Fruit fly (Drosophila melanogaster) whole organism, embryonic: ENCODE data around the gene CG14079.

Experiments used
- Awh ChIP-seq: fragments of 200-800 bp; sonication (Bioruptor generic); IDR thresholded peaks from 2 replicates; pipeline ENCODE4, ENCODE4 v1.3.6; 2022; ENCODE audit warnings: missing biosample characterization, missing genetic modification characterization
- CG10274 ChIP-seq: fragments of 200-800 bp; sonication (Bioruptor generic); optimal IDR thresholded peaks from 3 replicates; lab custom pipeline; 2017; ENCODE audit warnings: missing biosample characterization, mild to moderate bottlenecking, missing genetic modification characterization
- CG10321 ChIP-seq: fragments of 200-800 bp; sonication (Bioruptor generic); IDR thresholded peaks from 2 replicates; pipeline ENCODE4 v1.3.6; 2022; ENCODE audit warnings: missing biosample characterization, missing genetic modification characterization
- CG10366 ChIP-seq: fragments of 200-800 bp; sonication (Bioruptor generic); IDR thresholded peaks from 2 replicates; pipeline ENCODE4 v1.3.6; 2022; ENCODE audit warnings: missing biosample characterization, missing genetic modification characterization
- CG11504 ChIP-seq: fragments of 200-800 bp; sonication (Bioruptor generic); optimal IDR thresholded peaks from 3 replicates; lab custom pipeline; 2019; ENCODE audit warnings: missing biosample characterization, mild to moderate bottlenecking, missing genetic modification characterization, moderate library complexity
- CG11560 ChIP-seq: fragments of 200-800 bp; sonication (Bioruptor generic); IDR thresholded peaks from 3 replicates; pipeline ENCODE4 v1.3.6; 2022; ENCODE audit warnings: missing biosample characterization, missing genetic modification characterization
- CG12299 ChIP-seq: fragments of 200-800 bp; sonication (Bioruptor generic); optimal IDR thresholded peaks from 2 replicates; lab custom pipeline; 2018; ENCODE audit warnings: missing biosample characterization, mild to moderate bottlenecking, missing genetic modification characterization
- CG13287 ChIP-seq: fragments of 200-800 bp; sonication (Bioruptor generic); IDR thresholded peaks from 2 replicates; pipeline ENCODE4 v1.3.6; 2022; ENCODE audit warnings: missing biosample characterization, missing genetic modification characterization; ENCODE audit not compliant: partially characterized antibody
- CG16863 ChIP-seq: fragments of 200-800 bp; sonication (Bioruptor generic); optimal IDR thresholded peaks from 3 replicates; lab custom pipeline; 2016; ENCODE audit warnings: missing biosample characterization, missing genetic modification characterization
- CG18476 ChIP-seq: fragments of 200-800 bp; sonication (Bioruptor generic); optimal IDR thresholded peaks from 2 replicates; lab custom pipeline; 2016; ENCODE audit warnings: missing biosample characterization, mild to moderate bottlenecking, missing genetic modification characterization
- CG30431 ChIP-seq: fragments of 200-800 bp; sonication (Bioruptor generic); optimal IDR thresholded peaks from 2 replicates; lab custom pipeline; 2017; ENCODE audit warnings: missing biosample characterization, missing genetic modification characterization
- CG31224 ChIP-seq: fragments of 200-800 bp; sonication (Bioruptor generic); IDR thresholded peaks from 2 replicates; pipeline ENCODE4 v1.3.6; 2022; ENCODE audit warnings: missing biosample characterization, missing genetic modification characterization
- CG3281 ChIP-seq: fragments of 200-800 bp; sonication (Bioruptor generic); optimal IDR thresholded peaks from 3 replicates; lab custom pipeline; 2017; ENCODE audit warnings: missing biosample characterization, mild to moderate bottlenecking, missing genetic modification characterization
- CG4424 ChIP-seq: fragments of 200-800 bp; sonication (Bioruptor generic); optimal IDR thresholded peaks from 3 replicates; lab custom pipeline; 2016; ENCODE audit warnings: missing biosample characterization, missing genetic modification characterization
- CG4854 ChIP-seq: fragments of 200-800 bp; sonication (Bioruptor generic); optimal IDR thresholded peaks from 2 replicates; lab custom pipeline; 2016; ENCODE audit warnings: missing biosample characterization, missing genetic modification characterization, inconsistent platforms
- CG5953 ChIP-seq: fragments of 200-800 bp; sonication (Bioruptor generic); IDR thresholded peaks from 2 replicates; pipeline ENCODE4 v1.3.6; 2022; ENCODE audit warnings: missing biosample characterization, missing genetic modification characterization
- CG6689 ChIP-seq: fragments of 200-800 bp; sonication (Bioruptor generic); IDR thresholded peaks from 2 replicates; pipeline ENCODE4 v1.3.6; 2022; ENCODE audit warnings: missing biosample characterization, missing genetic modification characterization
- CG6854 ChIP-seq: fragments of 200-800 bp; sonication (Bioruptor generic); optimal IDR thresholded peaks from 3 replicates; lab custom pipeline; 2017; ENCODE audit warnings: missing biosample characterization, mild to moderate bottlenecking, missing genetic modification characterization
- CG8290 ChIP-seq, 3 experiments: fragments of 200-800 bp; sonication (Bioruptor generic); optimal IDR thresholded peaks; 2 replicates each; lab custom pipeline; 2016 to 2019; ENCODE audit warnings: missing biosample characterization in 3 of 3, missing genetic modification characterization in 3 of 3, mild to moderate bottlenecking in 2 of 3, moderate library complexity in 1 of 3
- CG9797 ChIP-seq: fragments of 200-800 bp; sonication (Bioruptor generic); optimal IDR thresholded peaks from 3 replicates; lab custom pipeline; 2018; ENCODE audit warnings: missing biosample characterization, mild to moderate bottlenecking, missing genetic modification characterization
- Dbx ChIP-seq: fragments of 200-800 bp; sonication (Bioruptor generic); IDR thresholded peaks from 3 replicates; pipeline ENCODE4 v1.3.6; 2022; ENCODE audit warnings: missing biosample characterization, missing genetic modification characterization
- Fer1 ChIP-seq: fragments of 200-800 bp; sonication (Bioruptor generic); optimal IDR thresholded peaks from 2 replicates; lab custom pipeline; 2017; ENCODE audit warnings: missing biosample characterization, mild to moderate bottlenecking, missing genetic modification characterization
- Jarid2 ChIP-seq: fragments of 200-800 bp; sonication (Bioruptor generic); optimal IDR thresholded peaks from 3 replicates; lab custom pipeline; 2017; ENCODE audit warnings: mild to moderate bottlenecking, missing biosample characterization, missing genetic modification reagents, missing genetic modification characterization
- Lim3 ChIP-seq: fragments of 200-800 bp; sonication (Bioruptor generic); IDR thresholded peaks from 2 replicates; pipeline ENCODE4 v1.3.6; 2022; ENCODE audit warnings: missing biosample characterization, missing genetic modification characterization
- MBD-R2 ChIP-seq: fragments of 200-800 bp; sonication (Bioruptor generic); IDR thresholded peaks from 2 replicates; pipeline ENCODE4 v1.3.6; 2022; ENCODE audit warnings: missing biosample characterization, missing genetic modification characterization
- Mrtf ChIP-seq: fragments of 200-800 bp; sonication (Bioruptor generic); IDR thresholded peaks from 3 replicates; pipeline ENCODE4 v1.3.6; 2022; ENCODE audit warnings: missing biosample characterization, missing genetic modification characterization
- Nf-YA ChIP-seq: fragments of 200-800 bp; sonication (Bioruptor generic); IDR thresholded peaks from 2 replicates; pipeline ENCODE4 v1.3.6; 2022; ENCODE audit warnings: missing biosample characterization, missing genetic modification characterization
- Opbp ChIP-seq: fragments of 200-800 bp; sonication (Bioruptor generic); IDR thresholded peaks from 3 replicates; pipeline ENCODE4 v1.3.6; 2022; ENCODE audit warnings: missing biosample characterization, missing genetic modification characterization; ENCODE audit not compliant: partially characterized antibody
- Ptx1 ChIP-seq: fragments of 200-800 bp; sonication (Bioruptor generic); IDR thresholded peaks from 2 replicates; pipeline ENCODE4 v1.3.6; 2022; ENCODE audit warnings: missing biosample characterization, missing genetic modification characterization
- Rfx ChIP-seq: fragments of 200-800 bp; sonication (Bioruptor generic); IDR thresholded peaks from 2 replicates; pipeline ENCODE4 v1.3.6; 2022; ENCODE audit warnings: missing biosample characterization, missing genetic modification characterization
- Sox102F ChIP-seq: fragments of 200-800 bp; sonication (Bioruptor generic); optimal IDR thresholded peaks from 2 replicates; lab custom pipeline; 2018; ENCODE audit warnings: missing biosample characterization, mild to moderate bottlenecking, missing genetic modification characterization, moderate library complexity
- Tbp ChIP-seq: fragments of >200 bp; optimal IDR thresholded peaks from 2 replicates; lab custom pipeline; 2018; ENCODE audit warnings: missing biosample characterization, missing genetic modification characterization
- amos ChIP-seq: fragments of 200-800 bp; sonication (Bioruptor generic); IDR thresholded peaks from 2 replicates; pipeline ENCODE4 v1.3.6; 2022; ENCODE audit warnings: missing biosample characterization, missing genetic modification characterization; ENCODE audit not compliant: partially characterized antibody
- ap ChIP-seq: fragments of 200-800 bp; sonication (Bioruptor generic); IDR thresholded peaks from 2 replicates; pipeline ENCODE4 v1.3.6; 2022; ENCODE audit warnings: missing biosample characterization, missing genetic modification characterization
- ara ChIP-seq: fragments of 200-800 bp; sonication (Bioruptor generic); IDR thresholded peaks from 2 replicates; pipeline ENCODE4 v1.3.6; 2022; ENCODE audit warnings: missing biosample characterization, missing genetic modification characterization
- az2 ChIP-seq: fragments of 200-800 bp; sonication (Bioruptor generic); optimal IDR thresholded peaks from 3 replicates; lab custom pipeline; 2016; ENCODE audit warnings: missing biosample characterization, missing genetic modification characterization
- bsh ChIP-seq, 2 experiments: fragments of 200-800 bp; sonication (Bioruptor generic); optimal IDR thresholded peaks; 2 replicates each; lab custom pipeline; 2017 to 2018; ENCODE audit warnings: mild to moderate bottlenecking in 2 of 2, missing biosample characterization in 2 of 2, missing genetic modification characterization in 2 of 2, moderate library complexity in 1 of 2
- cg ChIP-seq: fragments of 200-800 bp; sonication (Bioruptor generic); optimal IDR thresholded peaks from 3 replicates; lab custom pipeline; 2019; ENCODE audit warnings: missing biosample characterization, mild to moderate bottlenecking, missing genetic modification characterization, moderate library complexity
- cwo ChIP-seq: fragments of 200-800 bp; sonication (Bioruptor generic); optimal IDR thresholded peaks from 3 replicates; lab custom pipeline; 2017; ENCODE audit warnings: missing biosample characterization, missing genetic modification characterization, mild to moderate bottlenecking, moderate library complexity, missing genetic modification reagents
- klu ChIP-seq: fragments of 200-800 bp; sonication (Bioruptor generic); IDR thresholded peaks from 2 replicates; pipeline ENCODE4 v1.3.6; 2022; ENCODE audit warnings: missing biosample characterization, missing genetic modification characterization
- lab ChIP-seq: fragments of 200-800 bp; sonication (Bioruptor generic); optimal IDR thresholded peaks from 3 replicates; lab custom pipeline; 2017; ENCODE audit warnings: missing biosample characterization, missing genetic modification characterization, mild to moderate bottlenecking, moderate library complexity, missing genetic modification reagents
- mam ChIP-seq: fragments of 200-800 bp; sonication (Bioruptor generic); optimal IDR thresholded peaks from 3 replicates; lab custom pipeline; 2016; ENCODE audit warnings: missing biosample characterization, missing genetic modification characterization
- nerfin-1 ChIP-seq: fragments of 200-800 bp; sonication (Bioruptor generic); optimal IDR thresholded peaks from 3 replicates; lab custom pipeline; 2019; ENCODE audit warnings: missing biosample characterization, mild to moderate bottlenecking, missing genetic modification characterization, moderate library complexity
- nmo ChIP-seq: fragments of 200-800 bp; sonication (Bioruptor generic); optimal IDR thresholded peaks from 2 replicates; lab custom pipeline; 2018; ENCODE audit warnings: missing biosample characterization, mild to moderate bottlenecking, missing genetic modification characterization, moderate library complexity
- pan ChIP-seq, 4 experiments: fragments of >200 bp in 3 of 4; fragments of 200-800 bp in 1 of 4; sonication (Bioruptor generic) in 1 of 4; optimal IDR thresholded peaks in 3 of 4; IDR thresholded peaks in 1 of 4; 2 replicates each; pipeline versions ENCODE4 v1.3.6 to Lab custom; 2017 to 2022; ENCODE audit warnings: missing biosample characterization in 2 of 4, missing genetic modification characterization in 2 of 4, mixed read lengths in 1 of 4
- sd ChIP-seq: fragments of 200-800 bp; sonication (Bioruptor generic); optimal IDR thresholded peaks from 3 replicates; lab custom pipeline; 2018; ENCODE audit warnings: missing biosample characterization, mild to moderate bottlenecking, missing genetic modification characterization, moderate library complexity
- sens ChIP-seq: fragments of 200-800 bp; sonication (Bioruptor generic); peaks from one replicate; lab custom pipeline; 2016; ENCODE audit warnings: missing biosample characterization, missing genetic modification characterization
- sr ChIP-seq: fragments of 200-800 bp; sonication (Bioruptor generic); IDR thresholded peaks from 3 replicates; pipeline ENCODE4 v1.3.6; 2022; ENCODE audit warnings: missing biosample characterization, missing genetic modification characterization
- tgo ChIP-seq: fragments of 200-800 bp; sonication (Bioruptor generic); IDR thresholded peaks from 3 replicates; pipeline ENCODE4 v1.3.6; 2022; ENCODE audit warnings: missing biosample characterization, missing genetic modification characterization
- tup ChIP-seq: fragments of 200-800 bp; sonication (Bioruptor generic); optimal IDR thresholded peaks from 2 replicates; lab custom pipeline; 2016; ENCODE audit warnings: missing biosample characterization, mild to moderate bottlenecking, missing genetic modification characterization, moderate library complexity

Gene CG14079

dm6 chr3L:19056857-19057324 is 40.9 kb upstream of the CG14079 start (continued):
- TF ChIP-seq Sox102F (GFP tag; lab: Kevin White, UChicago), result peak; percentile 58
- no peak for TF ChIP-seq tup (GFP tag; lab: Kevin White, UChicago)
- no peak for TF ChIP-seq ara (GFP tag; lab: Robert Waterston, UW)
- peak; percentile 51; the same call in 1 of the 2 replicates for TF ChIP-seq Ptx1 (GFP tag; lab: Robert Waterston, UW)
- TF ChIP-seq CG11560 (tag; lab: Robert Waterston, UW), result no peak
- no peak for TF ChIP-seq CG13287 (GFP tag; lab: Robert Waterston, UW)
- TF ChIP-seq CG5953, result no peak
- no peak for TF ChIP-seq lab (GFP tag; lab: Kevin White, UChicago)
- no peak for TF ChIP-seq Nf-YA (GFP tag; lab: Robert Waterston, UW)
- TF ChIP-seq CG4854 (GFP tag; lab: Kevin White, UChicago), result no peak
- no peak for TF ChIP-seq pan (optimal IDR thresholded peaks at IDR 0.05; lab: Kevin White, UChicago)
- TF ChIP-seq pan (GFP tag; optimal IDR thresholded peaks at IDR 0.05 in 1 of 2, IDR thresholded peaks at IDR 0.05 in 1 of 2), result peak in 1 of 2 experiments; percentile 15
- peak; percentile 34 for TF ChIP-seq az2 (GFP tag; lab: Kevin White, UChicago)
- TF ChIP-seq MBD-R2 (GFP tag; lab: Robert Waterston, UW), result no peak
- TF ChIP-seq CG31224 (GFP tag; lab: Robert Waterston, UW), result no peak
- TF ChIP-seq Mrtf (GFP tag; lab: Robert Waterston, UW), result no peak
- no peak for TF ChIP-seq Lim3
- no peak for TF ChIP-seq amos (GFP tag; lab: Robert Waterston, UW)
- 0 out of 2 replicates have a peak, but pooled peaks have one; percentile 33 for TF ChIP-seq CG6689 (GFP tag; lab: Robert Waterston, UW)
- TF ChIP-seq Awh (GFP tag; lab: Robert Waterston, UW), result no peak
- TF ChIP-seq CG18476, result no peak
- no peak for TF ChIP-seq CG6854 (GFP tag; lab: Kevin White, UChicago)
- TF ChIP-seq CG9797 (GFP tag; lab: Kevin White, UChicago), result no peak
- TF ChIP-seq bsh (GFP tag; optimal IDR thresholded peaks at IDR 0.05; lab: Kevin White, UChicago), result peak in 1 of 2 experiments; percentile 70
- no peak for TF ChIP-seq Fer1
- no peak for TF ChIP-seq CG16863 (GFP tag; lab: Kevin White, UChicago)
- peak; percentile 88 for TF ChIP-seq CG11504 (tag; lab: Kevin White, UChicago)
- no peak for TF ChIP-seq Rfx
- TF ChIP-seq CG10366 (GFP tag; lab: Robert Waterston, UW), result no peak
- no peak for TF ChIP-seq klu (GFP tag; lab: Robert Waterston, UW)
- TF ChIP-seq nmo (GFP tag; lab: Kevin White, UChicago), result peak; percentile 48
- TF ChIP-seq nerfin-1, result no peak
- TF ChIP-seq Jarid2 (GFP tag; lab: Kevin White, UChicago), result no peak
- TF ChIP-seq sens (GFP tag; lab: Kevin White, UChicago), result peak; percentile 69
- no peak for TF ChIP-seq CG30431 (GFP tag; lab: Kevin White, UChicago)
- TF ChIP-seq Tbp (GFP tag; lab: Kevin White, UChicago), result no peak
- TF ChIP-seq CG10274 (GFP tag; lab: Kevin White, UChicago), result no peak
- TF ChIP-seq sr (GFP tag; lab: Robert Waterston, UW), result peak; percentile 71; the same call in 1 of the 3 replicates
- TF ChIP-seq tgo (GFP tag; lab: Robert Waterston, UW), result no peak
- no peak for TF ChIP-seq mam
- TF ChIP-seq CG8290 (GFP tag; optimal IDR thresholded peaks at IDR 0.05; lab: Kevin White, UChicago), result no peak
- TF ChIP-seq CG8290 (tag; optimal IDR thresholded peaks at IDR 0.05; lab: Kevin White, UChicago), result no peak
- no peak for TF ChIP-seq CG10321 (GFP tag; lab: Robert Waterston, UW)
- no peak for TF ChIP-seq sd (tag; lab: Kevin White, UChicago)
- TF ChIP-seq cg, result no peak
- no peak for TF ChIP-seq ap (GFP tag; lab: Robert Waterston, UW)
- TF ChIP-seq Dbx (GFP tag; lab: Robert Waterston, UW), result no peak
- no peak for TF ChIP-seq CG12299 (tag; lab: Kevin White, UChicago)
- no peak for TF ChIP-seq CG3281 (GFP tag; lab: Kevin White, UChicago)
- no peak for TF ChIP-seq Opbp (GFP tag; lab: Robert Waterston, UW)
- TF ChIP-seq cwo (GFP tag; lab: Kevin White, UChicago), result no peak
- TF ChIP-seq CG4424, result peak; percentile 11
